Fruit fly (Drosophila melanogaster): Measurements from ENCODE around the gene CG42579.

DNA sequence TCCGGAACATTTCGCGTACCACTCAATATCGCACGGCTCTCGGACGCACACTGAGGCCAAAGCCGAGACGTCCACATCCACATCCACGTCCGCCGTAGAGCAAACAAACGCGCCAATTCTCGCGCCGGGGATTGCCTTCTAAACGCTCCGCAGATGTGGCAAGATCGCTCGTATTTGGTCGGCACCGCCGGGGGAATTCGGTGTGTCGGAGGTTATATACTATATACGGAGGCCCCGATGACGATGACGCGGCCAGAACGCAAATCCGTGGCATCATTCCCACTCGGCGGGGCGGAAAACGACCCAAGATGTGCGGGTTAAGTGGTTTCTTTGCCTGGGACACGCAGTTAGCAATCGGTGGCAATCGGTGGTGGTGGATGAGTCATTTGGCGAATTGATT lies 9.2 kb upstream of the CG42579 start:
- TF ChIP-seq Crg-1 (GFP tag; optimal IDR thresholded peaks at IDR 0.05) = no peak
- no peak for TF ChIP-seq Clk (GFP tag; optimal IDR thresholded peaks at IDR 0.05)
- no peak for TF ChIP-seq pad (GFP tag; optimal IDR thresholded peaks at IDR 0.05)
- TF ChIP-seq cic (GFP tag; optimal IDR thresholded peaks at IDR 0.05) = no peak
- no peak for TF ChIP-seq CG7045 (GFP tag; optimal IDR thresholded peaks at IDR 0.05)
- TF ChIP-seq kay (GFP tag; ENCODE audit: borderline replicate concordance) = no peak
- TF ChIP-seq CG7101 (tag; optimal IDR thresholded peaks at IDR 0.05) = no peak
- no peak for TF ChIP-seq CG1620 (GFP tag; optimal IDR thresholded peaks at IDR 0.05)
- no peak for TF ChIP-seq Mnt (GFP tag; optimal IDR thresholded peaks at IDR 0.05)
- no peak for TF ChIP-seq Hr96 (GFP tag; optimal IDR thresholded peaks at IDR 0.05)
- no peak for TF ChIP-seq CG14711 (tag; optimal IDR thresholded peaks at IDR 0.05)
- TF ChIP-seq tj (GFP tag; optimal IDR thresholded peaks at IDR 0.05) = no peak
- no peak for TF ChIP-seq ovo (GFP tag; optimal IDR thresholded peaks at IDR 0.05)

Measured in whole organism, adult.